Fruit fly (Drosophila melanogaster): Measurements from ENCODE around the gene CG9121.

CG9121 gene

DNA sequence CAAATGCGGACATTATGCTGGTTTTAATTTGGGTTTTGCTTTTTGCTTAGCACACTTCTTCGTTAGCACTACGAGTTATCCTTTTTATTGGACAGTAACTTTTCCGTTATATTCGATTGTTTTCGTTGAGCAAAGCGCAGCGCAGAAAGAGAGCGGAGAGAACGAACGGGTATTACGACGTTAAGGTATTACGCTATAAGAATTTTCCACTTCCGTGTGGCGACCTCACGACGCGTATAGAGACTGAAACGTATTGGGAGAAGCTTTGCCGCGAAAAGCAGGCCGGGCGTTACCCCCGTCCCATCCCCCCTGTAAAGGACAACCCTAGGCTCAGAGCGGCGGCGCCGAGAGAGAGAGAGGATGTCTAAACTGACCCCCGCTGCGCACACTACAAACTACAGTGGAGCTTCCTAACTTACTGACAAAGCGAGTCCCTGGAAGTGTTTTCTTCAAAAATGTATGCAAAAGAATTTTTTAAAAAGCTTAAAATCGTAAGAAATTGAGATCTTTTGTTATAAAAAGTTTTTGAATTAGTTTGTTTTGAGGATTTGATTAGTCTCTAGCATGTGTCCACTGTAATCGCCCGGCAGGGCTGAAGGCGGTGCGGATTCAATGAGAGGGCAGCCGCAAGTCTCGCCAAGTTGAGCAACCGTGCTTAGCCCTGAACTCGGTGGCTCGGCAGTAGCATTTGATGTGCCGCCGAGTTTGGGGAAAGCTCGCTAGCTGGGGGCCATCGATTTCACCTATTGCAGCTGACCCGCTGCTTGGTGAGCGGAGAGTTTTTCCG lies 46.0 kb downstream of the CG9121 start (continued):
- TF ChIP-seq CG12744 (GFP tag; optimal IDR thresholded peaks at IDR 0.05) (peak; percentile 95), Dbx (GFP tag; IDR thresholded peaks at IDR 0.05) (peak; percentile 98), crc (GFP tag; optimal IDR thresholded peaks at IDR 0.05) (peak; percentile 91), CG12219 (GFP tag; optimal IDR thresholded peaks at IDR 0.05) (peak; percentile 91), Bgb (GFP tag; IDR thresholded peaks at IDR 0.05; ENCODE audit: partially characterized antibody) (no peak), Optix (GFP tag; IDR thresholded peaks at IDR 0.05) (peak; percentile 91), CG6854 (GFP tag; optimal IDR thresholded peaks at IDR 0.05) (peak; percentile 94), grn (GFP tag; optimal IDR thresholded peaks at IDR 0.05) (peak; percentile 60), CoRest (tag; optimal IDR thresholded peaks at IDR 0.05) (peak; percentile 94), CG32532 (GFP tag; IDR thresholded peaks at IDR 0.05) (peak; percentile 97), chm (GFP tag; IDR thresholded peaks at IDR 0.05) (peak; percentile 94), cas (GFP tag; IDR thresholded peaks at IDR 0.05) (peak; percentile 95), Deaf1 (tag; optimal IDR thresholded peaks at IDR 0.05) (peak; percentile 80), CG11085 (GFP tag; IDR thresholded peaks at IDR 0.05) (peak; percentile 95), pnt (GFP tag; optimal IDR thresholded peaks at IDR 0.05) (peak; percentile 94), CG17361 (GFP tag; IDR thresholded peaks at IDR 0.05) (peak; percentile 92), disco-r (GFP tag; optimal IDR thresholded peaks at IDR 0.05) (peak; percentile 86), D19B (GFP tag; optimal IDR thresholded peaks at IDR 0.05) (peak; percentile 84), Dref (GFP tag; IDR thresholded peaks at IDR 0.05) (0 out of 2 replicates have a peak, but pooled peaks have one; percentile 36), CG43689 (GFP tag; IDR thresholded peaks at IDR 0.05) (peak; percentile 88), CG18599 (GFP tag; optimal IDR thresholded peaks at IDR 0.05) (peak; percentile 99), Meics (GFP tag; optimal IDR thresholded peaks at IDR 0.05) (peak; percentile 97), cad (GFP tag; optimal IDR thresholded peaks at IDR 0.05) (no peak), Pdp1 (GFP tag; optimal IDR thresholded peaks at IDR 0.05) (peak; percentile 94 to 96), bcd (GFP tag; optimal IDR thresholded peaks at IDR 0.05) (peak; percentile 94), TFAM (GFP tag; optimal IDR thresholded peaks at IDR 0.05) (peak; percentile 44), seq (GFP tag; IDR thresholded peaks at IDR 0.05) (peak; percentile 96), CG31441 (GFP tag; IDR thresholded peaks at IDR 0.05) (peak; percentile 93), CG9727 (GFP tag; optimal IDR thresholded peaks at IDR 0.05) (peak; percentile 93), CG8478 (optimal IDR thresholded peaks at IDR 0.05) (no peak), stc (GFP tag; IDR thresholded peaks at IDR 0.05) (peak; percentile 95), ssp (GFP tag; IDR thresholded peaks at IDR 0.05) (peak; percentile 89), CG3847 (GFP tag; IDR thresholded peaks at IDR 0.05) (peak; percentile 96), Ssrp (tag; optimal IDR thresholded peaks at IDR 0.05) (peak; percentile 89), CG7357 (GFP tag; IDR thresholded peaks at IDR 0.05) (peak; percentile 87), Dip2 (GFP tag; IDR thresholded peaks at IDR 0.05) (peak; percentile 57), Opbp (GFP tag; IDR thresholded peaks at IDR 0.05; ENCODE audit: partially characterized antibody) (no peak), E2f2 (GFP tag; IDR thresholded peaks at IDR 0.05) (peak; percentile 77), grau (tag; optimal IDR thresholded peaks at IDR 0.05) (peak; percentile 99), CG10979 (tag; optimal IDR thresholded peaks at IDR 0.05) (peak; percentile 91), CG17802 (tag; optimal IDR thresholded peaks at IDR 0.05) (peak; percentile 72), croc (GFP tag; conservative IDR thresholded peaks at IDR 0.05) (peak; percentile 89), pan (optimal IDR thresholded peaks at IDR 0.05) (no peak), pan (GFP tag; optimal IDR thresholded peaks at IDR 0.05 in 1 of 2, IDR thresholded peaks at IDR 0.05 in 1 of 2) (peak in 1 of 2 experiments; percentile 97), bigmax (GFP tag; optimal IDR thresholded peaks at IDR 0.05) (peak; percentile 56), so (GFP tag; IDR thresholded peaks at IDR 0.05) (peak; percentile 96), CG1233 (GFP tag; optimal IDR thresholded peaks at IDR 0.05) (peak; percentile 93), Antp (GFP tag; optimal IDR thresholded peaks at IDR 0.05) (peak; percentile 97), Xbp1 (GFP tag; optimal IDR thresholded peaks at IDR 0.05) (peak; percentile 96), CG4707 (GFP tag; optimal IDR thresholded peaks at IDR 0.05) (peak; percentile 80)

All from whole organism, embryonic.